Fruit fly (Drosophila melanogaster) whole organism, wandering third instar larva: ENCODE data around the gene Septin2.

Experiments
- Abd-B ChIP-seq: fragments of >200 bp; optimal IDR thresholded peaks from 2 replicates; lab custom pipeline; 2017; ENCODE audit warnings: missing biosample characterization, missing genetic modification characterization
- CG32264 ChIP-seq: fragments of 200-800 bp; sonication (Bioruptor generic); optimal IDR thresholded peaks from 2 replicates; lab custom pipeline; 2016; ENCODE audit warnings: missing biosample characterization, missing genetic modification characterization
- CG9705 ChIP-seq: fragments of 200-800 bp; sonication (Bioruptor generic); optimal IDR thresholded peaks from 2 replicates; lab custom pipeline; 2018; ENCODE audit warnings: missing biosample characterization, mild to moderate bottlenecking, missing genetic modification characterization
- CrebA ChIP-seq: fragments of 200-800 bp; sonication (Bioruptor generic); optimal IDR thresholded peaks from 2 replicates; lab custom pipeline; 2016; ENCODE audit warnings: missing biosample characterization, mild to moderate bottlenecking, missing genetic modification characterization, borderline replicate concordance
- Dfd ChIP-seq: fragments of >200 bp; optimal IDR thresholded peaks from 2 replicates; lab custom pipeline; 2017; ENCODE audit warnings: missing biosample characterization, missing genetic modification characterization
- Dif ChIP-seq: fragments of 200-275, 200-300 bp; sonication (Bioruptor generic); optimal IDR thresholded peaks from 2 replicates; lab custom pipeline; 2018; ENCODE audit warnings: missing biosample characterization, missing genetic modification characterization; ENCODE audit not compliant: partially characterized antibody
- Hr78 ChIP-seq: fragments of >200 bp; optimal IDR thresholded peaks from 2 replicates; lab custom pipeline; 2017; ENCODE audit warnings: missing biosample characterization, missing genetic modification characterization
- Jra ChIP-seq: sonication (Bioruptor generic); optimal IDR thresholded peaks from 2 replicates; lab custom pipeline; 2016; ENCODE audit warnings: missing biosample characterization, missing genetic modification characterization
- N ChIP-seq: fragments of >200 bp; optimal IDR thresholded peaks from 2 replicates; lab custom pipeline; 2018; ENCODE audit warnings: missing biosample characterization, missing external identifiers, missing genetic modification characterization
- Rel ChIP-seq, 2 experiments: fragments of 200-800 bp; sonication (Bioruptor generic) in 1 of 2; optimal IDR thresholded peaks; 2 replicates in 1 of 2; 3 replicates in 1 of 2; lab custom pipeline; 2016 to 2019; ENCODE audit warnings: mild to moderate bottlenecking in 2 of 2, missing biosample characterization in 2 of 2, missing genetic modification characterization in 2 of 2, moderate library complexity in 1 of 2
- Sp1 ChIP-seq: fragments of 200-800 bp; sonication (Bioruptor generic); optimal IDR thresholded peaks from 3 replicates; lab custom pipeline; 2019; ENCODE audit warnings: missing biosample characterization, mild to moderate bottlenecking, missing genetic modification characterization, moderate library complexity
- Vsx2 ChIP-seq: fragments of 200-300, 225-300 bp; sonication (Bioruptor generic); optimal IDR thresholded peaks from 2 replicates; lab custom pipeline; 2018; ENCODE audit warnings: missing biosample characterization, missing genetic modification characterization; ENCODE audit not compliant: partially characterized antibody
- br ChIP-seq: fragments of 200-800 bp; sonication (Bioruptor generic); optimal IDR thresholded peaks from 2 replicates; lab custom pipeline; 2016; ENCODE audit warnings: missing biosample characterization, missing genetic modification characterization
- brk ChIP-seq: fragments of 200-800 bp; sonication (Bioruptor generic); optimal IDR thresholded peaks from 2 replicates; lab custom pipeline; 2016; ENCODE audit warnings: missing biosample characterization, mild to moderate bottlenecking, missing genetic modification characterization
- dl ChIP-seq, 2 experiments: fragments of 175-275, 200-275 bp in 1 of 2; fragments of 200-275 bp in 1 of 2; sonication (Bioruptor generic); optimal IDR thresholded peaks; lab custom pipeline; 2018; ENCODE audit warnings: mild to moderate bottlenecking in 2 of 2, missing biosample characterization in 2 of 2, missing genetic modification characterization in 2 of 2, moderate library complexity in 2 of 2; ENCODE audit not compliant: partially characterized antibody in 2 of 2, insufficient read depth in 1 of 2
- dmrt93B ChIP-seq: fragments of 200-800 bp; sonication (Bioruptor generic); optimal IDR thresholded peaks from 2 replicates; lab custom pipeline; 2018; ENCODE audit warnings: missing biosample characterization, mild to moderate bottlenecking, missing genetic modification characterization
- dsf ChIP-seq: sonication (Bioruptor generic); optimal IDR thresholded peaks from 2 replicates; lab custom pipeline; 2016; ENCODE audit warnings: missing biosample characterization, missing genetic modification characterization, borderline replicate concordance
- fru ChIP-seq: fragments of 200-800 bp; sonication (Bioruptor generic); optimal IDR thresholded peaks from 3 replicates; lab custom pipeline; 2016; ENCODE audit warnings: missing biosample characterization, mild to moderate bottlenecking, missing genetic modification characterization
- h ChIP-seq: fragments of 200-800 bp; sonication (Bioruptor generic); optimal IDR thresholded peaks from 3 replicates; lab custom pipeline; 2016; ENCODE audit warnings: missing biosample characterization, mild to moderate bottlenecking, missing genetic modification characterization
- jim ChIP-seq: fragments of 175-275, 200-325 bp; sonication (Bioruptor generic); optimal IDR thresholded peaks from 2 replicates; lab custom pipeline; 2016; ENCODE audit warnings: missing biosample characterization, mild to moderate bottlenecking, missing genetic modification characterization
- psq ChIP-seq: fragments of 200-800 bp; sonication (Bioruptor generic); optimal IDR thresholded peaks from 3 replicates; lab custom pipeline; 2017; ENCODE audit warnings: missing biosample characterization, mild to moderate bottlenecking, missing genetic modification characterization, moderate library complexity
- rgr ChIP-seq: fragments of 200-800 bp; sonication (Bioruptor generic); optimal IDR thresholded peaks from 3 replicates; lab custom pipeline; 2016; ENCODE audit warnings: missing biosample characterization, mild to moderate bottlenecking, missing genetic modification characterization
- sage ChIP-seq: fragments of 200-800 bp; sonication (Bioruptor generic); optimal IDR thresholded peaks from 2 replicates; lab custom pipeline; 2016; ENCODE audit warnings: missing biosample characterization, mild to moderate bottlenecking, missing genetic modification characterization
- tai ChIP-seq: sonication (Bioruptor generic); optimal IDR thresholded peaks from 2 replicates; lab custom pipeline; 2016; ENCODE audit warnings: missing biosample characterization, missing genetic modification characterization
- usp ChIP-seq: fragments of >200 bp; optimal IDR thresholded peaks from 2 replicates; lab custom pipeline; 2017; ENCODE audit warnings: missing biosample characterization, missing genetic modification characterization
- woc ChIP-seq: sonication (Bioruptor generic); optimal IDR thresholded peaks from 2 replicates; lab custom pipeline; 2016; ENCODE audit warnings: missing biosample characterization, mild to moderate bottlenecking, missing genetic modification characterization

Septin2 gene

dm6 chr3R:20605078-20605477 lies 16.9 kb upstream of the Septin2 start:
- TF ChIP-seq Sp1 (GFP tag; lab: Kevin White, UChicago) (no peak), Dfd (peak; percentile 92), tai (no peak), N (no peak)

- TF ChIP-seq tai (no peak), Jra (GFP tag; lab: Kevin White, UChicago) (no peak), dsf (GFP tag; lab: Kevin White, UChicago) (no peak), Sp1 (GFP tag; lab: Kevin White, UChicago) (no peak), brk (GFP tag; lab: Kevin White, UChicago) (no peak), rgr (GFP tag; lab: Kevin White, UChicago) (no peak), Hr78 (GFP tag; lab: Kevin White, UChicago) (no peak), N (no peak), CrebA (GFP tag; lab: Kevin White, UChicago) (no peak), Rel (GFP tag; optimal IDR thresholded peaks at IDR 0.05; lab: Kevin White, UChicago) (no peak), Rel (tag; optimal IDR thresholded peaks at IDR 0.05; lab: Kevin White, UChicago) (no peak), CG32264 (GFP tag; lab: Kevin White, UChicago) (no peak), usp (GFP tag; lab: Kevin White, UChicago) (no peak)
Observed at dm6 chr3R:20604078-20604477, 15.9 kb upstream of the Septin2 start.

dm6 chr3R:20602599-20602998 lies 14.4 kb upstream of the Septin2 start:
- TF ChIP-seq CG9705 (GFP tag; lab: Kevin White, UChicago) (no peak), psq (no peak), Hr78 (GFP tag; lab: Kevin White, UChicago) (no peak), CG32264 (GFP tag; lab: Kevin White, UChicago) (no peak), Sp1 (GFP tag; lab: Kevin White, UChicago) (no peak)

- TF ChIP-seq woc (GFP tag; lab: Kevin White, UChicago) (no peak), br (GFP tag; lab: Kevin White, UChicago) (no peak), dmrt93B (GFP tag; lab: Kevin White, UChicago) (no peak), jim (GFP tag; lab: Kevin White, UChicago) (no peak)
- TF ChIP-seq, all 38 proteins: peak for 0
Observed at dm6 chr3R:20600109-20600508, 12.0 kb upstream of the Septin2 start.

dm6 chr3R:20597407-20598325 lies 9.5 kb upstream of the Septin2 start:
- TF ChIP-seq rgr (GFP tag; lab: Kevin White, UChicago) = no peak
- no peak for TF ChIP-seq Vsx2 (GFP tag; lab: Kevin White, UChicago)
- no peak for TF ChIP-seq dmrt93B (GFP tag; lab: Kevin White, UChicago)
- no peak for TF ChIP-seq dl (GFP tag; optimal IDR thresholded peaks at IDR 0.05; lab: Kevin White, UChicago; ENCODE audit: insufficient read depth in 1 of 2, partially characterized antibody in 2 of 2)
- TF ChIP-seq Sp1 (GFP tag; lab: Kevin White, UChicago) = no peak
- TF ChIP-seq h (GFP tag; lab: Kevin White, UChicago) = no peak

dm6 chr3R:20596337-20596962 lies 8.3 kb upstream of the Septin2 start:
- TF ChIP-seq CG32264 (GFP tag; lab: Kevin White, UChicago) = no peak

dm6 chr3R:20595901-20596300 lies 7.7 kb upstream of the Septin2 start:
- no peak for TF ChIP-seq Sp1 (GFP tag; lab: Kevin White, UChicago)
- TF ChIP-seq Abd-B (GFP tag; lab: Kevin White, UChicago) = no peak
- no peak for TF ChIP-seq psq
- TF ChIP-seq woc (GFP tag; lab: Kevin White, UChicago) = no peak
- TF ChIP-seq CG9705 (GFP tag; lab: Kevin White, UChicago) = no peak
- no peak for TF ChIP-seq Dif (GFP tag; lab: Kevin White, UChicago)
- no peak for TF ChIP-seq jim (GFP tag; lab: Kevin White, UChicago)
- TF ChIP-seq rgr (GFP tag; lab: Kevin White, UChicago) = no peak
- no peak for TF ChIP-seq sage (GFP tag; lab: Kevin White, UChicago)
- TF ChIP-seq fru (GFP tag; lab: Kevin White, UChicago) = no peak
- TF ChIP-seq usp (GFP tag; lab: Kevin White, UChicago) = no peak
- TF ChIP-seq dmrt93B (GFP tag; lab: Kevin White, UChicago) = no peak
- no peak for TF ChIP-seq CG32264 (GFP tag; lab: Kevin White, UChicago)
